Worm (Caenorhabditis elegans): ENCODE measurements around the gene gpcp-1.

Gene gpcp-1

ce11 chrX:3106137-3106536 is 4.3 kb downstream of the gpcp-1 start, which contains the start of gene K10B3.5:
Gene K10B3.5 (minus strand): TSS chrX:3106479.
- TF ChIP-seq hlh-11 (tag; optimal IDR thresholded peaks at IDR 0.05) (peak; percentile 55), zip-11 (GFP tag; IDR thresholded peaks at IDR 0.05) (no peak), nhr-25 (tag; optimal IDR thresholded peaks at IDR 0.05; ENCODE audit: borderline replicate concordance, insufficient read depth) (peak; percentile 4), T20F7.1 (GFP tag; optimal IDR thresholded peaks at IDR 0.05) (peak; percentile 52), snpc-4 (tag; optimal IDR thresholded peaks at IDR 0.05) (no peak), snpc-1.2 (GFP tag; IDR thresholded peaks at IDR 0.05) (no peak), lin-39 (tag; optimal IDR thresholded peaks at IDR 0.05) (no peak), nhr-76 (tag; optimal IDR thresholded peaks at IDR 0.05) (no peak), dve-1 (tag; optimal IDR thresholded peaks at IDR 0.05; ENCODE audit: insufficient read depth) (peak; percentile 63), lin-38 (GFP tag; IDR thresholded peaks at IDR 0.05) (peak; percentile 95), dpl-1 (GFP tag; optimal IDR thresholded peaks at IDR 0.05) (peak; percentile 80), dmd-6 (GFP tag; IDR thresholded peaks at IDR 0.05) (0 out of 2 replicates have a peak, but pooled peaks have one; percentile 29), nhr-102 (tag; optimal IDR thresholded peaks at IDR 0.05) (peak; percentile 16), daf-8 (GFP tag; IDR thresholded peaks at IDR 0.05) (no peak), hif-1 (tag; optimal IDR thresholded peaks at IDR 0.05) (peak in 1 of 2 experiments; percentile 73), pha-4 (GFP tag; IDR thresholded peaks at IDR 0.05) (no peak), pha-4 (tag; optimal IDR thresholded peaks at IDR 0.05) (peak; percentile 55), mep-1 (tag; optimal IDR thresholded peaks at IDR 0.05) (peak; percentile 89), nhr-6 (tag; optimal IDR thresholded peaks at IDR 0.05) (peak; percentile 52), daf-16 (GFP tag; optimal IDR thresholded peaks at IDR 0.05) (peak in 1 of 2 experiments; percentile 43), daf-16 (tag; optimal IDR thresholded peaks at IDR 0.05) (peak; percentile 50), mdl-1 (tag; optimal IDR thresholded peaks at IDR 0.05) (peak in 1 of 2 experiments; percentile 23), mes-2 (tag; optimal IDR thresholded peaks at IDR 0.05; ENCODE audit: poor library complexity, severe bottlenecking) (peak; percentile 85), hlh-30 (tag; optimal IDR thresholded peaks at IDR 0.05; ENCODE audit: insufficient read depth) (peak; percentile 99), lsy-2 (tag; optimal IDR thresholded peaks at IDR 0.05) (peak in 1 of 2 experiments; percentile 74), nhr-11 (tag; optimal IDR thresholded peaks at IDR 0.05) (no peak), rbr-2 (tag; optimal IDR thresholded peaks at IDR 0.05) (peak; percentile 68), lin-13 (GFP tag; optimal IDR thresholded peaks at IDR 0.05) (peak; percentile 67), mdt-29 (GFP tag; IDR thresholded peaks at IDR 0.05) (no peak), hmg-1.1 (GFP tag; IDR thresholded peaks at IDR 0.05) (peak; percentile 55), nhr-28 (tag; optimal IDR thresholded peaks at IDR 0.05) (peak; percentile 48), duxl-1 (tag; optimal IDR thresholded peaks at IDR 0.05; ENCODE audit: poor library complexity) (peak; percentile 12), F37D6.2 (tag; optimal IDR thresholded peaks at IDR 0.05) (peak; percentile 21), attf-4 (tag; optimal IDR thresholded peaks at IDR 0.05) (no peak), aha-1 (tag) (peak; percentile 97), nhr-77 (tag; optimal IDR thresholded peaks at IDR 0.05) (peak; percentile 34)

ce11 chrX:3102817-3103216 is 7.6 kb downstream of the gpcp-1 start:
- TF ChIP-seq egl-27 (tag; optimal IDR thresholded peaks at IDR 0.05) (no peak), mxl-2 (GFP tag; conservative IDR thresholded peaks at IDR 0.05) (no peak), ZK337.2 (GFP tag; IDR thresholded peaks at IDR 0.05) (no peak), zip-11 (GFP tag; IDR thresholded peaks at IDR 0.05) (no peak), lin-29 (GFP tag; IDR thresholded peaks at IDR 0.05) (no peak), spr-3 (GFP tag; optimal IDR thresholded peaks at IDR 0.05) (no peak), mep-1 (tag; optimal IDR thresholded peaks at IDR 0.05) (peak; percentile 42), hmg-1.1 (GFP tag; IDR thresholded peaks at IDR 0.05) (0 out of 2 replicates have a peak, but pooled peaks have one; percentile 39), dmd-8 (GFP tag; IDR thresholded peaks at IDR 0.05) (no peak), dmd-6 (GFP tag; IDR thresholded peaks at IDR 0.05) (peak; percentile 26; the same call in 1 of the 2 replicates), mdl-1 (tag; optimal IDR thresholded peaks at IDR 0.05) (no peak), mxl-3 (GFP tag; optimal IDR thresholded peaks at IDR 0.05) (peak; percentile 39), Y75B8A.6 (GFP tag; IDR thresholded peaks at IDR 0.05) (no peak), lin-38 (GFP tag; IDR thresholded peaks at IDR 0.05) (no peak), zfp-3 (GFP tag; conservative IDR thresholded peaks at IDR 0.05) (no peak), dve-1 (tag; optimal IDR thresholded peaks at IDR 0.05; ENCODE audit: insufficient read depth) (peak; percentile 35), nhr-237 (tag; optimal IDR thresholded peaks at IDR 0.05) (no peak), nhr-6 (tag; optimal IDR thresholded peaks at IDR 0.05) (peak; percentile 35), mes-2 (tag; optimal IDR thresholded peaks at IDR 0.05; ENCODE audit: poor library complexity, severe bottlenecking) (peak; percentile 44), ztf-7 (tag; optimal IDR thresholded peaks at IDR 0.05) (no peak), duxl-1 (tag; optimal IDR thresholded peaks at IDR 0.05; ENCODE audit: poor library complexity) (no peak), aha-1 (tag) (peak; percentile 94), tra-1 (GFP tag; IDR thresholded peaks at IDR 0.05) (no peak), T26A8.4 (GFP tag; IDR thresholded peaks at IDR 0.05) (peak; percentile 24; the same call in 1 of the 2 replicates)

Data from whole organism, L4 larva.